Worm (Caenorhabditis elegans): ENCODE results near the gene grl-12.

grl-12 gene

ce11 chrV:8665765-8666164, 29.0 kb upstream of the grl-12 start, which contains the start of gene ZC190.4:
Gene ZC190.4 (plus strand): TSS chrV:8666065.
- TF ChIP-seq efl-1 (optimal IDR thresholded peaks at IDR 0.05) (no peak), efl-1 (GFP tag; optimal IDR thresholded peaks at IDR 0.05 in 1 of 2) (peak in 1 of 2 experiments; percentile 58), nhr-12 (tag; optimal IDR thresholded peaks at IDR 0.05) (no peak), isw-1 (GFP tag; IDR thresholded peaks at IDR 0.05) (no peak), lin-39 (tag; optimal IDR thresholded peaks at IDR 0.05) (no peak)

DNA sequence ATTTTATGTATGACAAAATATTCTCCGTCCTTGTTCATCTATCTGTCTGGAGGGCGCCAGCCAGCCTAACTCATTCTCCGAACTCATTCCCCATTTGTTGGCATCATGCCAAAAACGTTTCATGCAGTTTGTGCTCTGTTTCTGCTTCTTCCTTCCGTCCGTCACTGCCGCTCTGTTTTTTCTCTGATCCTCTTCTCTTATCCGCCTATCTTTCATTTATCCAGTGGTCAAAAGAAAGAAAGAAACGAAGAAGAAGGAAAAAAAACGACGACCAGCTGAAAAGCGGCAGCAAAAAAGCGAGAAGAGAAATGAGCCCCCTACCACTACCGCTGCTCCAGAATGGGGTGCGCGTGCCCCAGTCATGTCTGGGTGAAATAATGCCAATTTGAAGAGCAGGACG, 26.2 kb upstream of the grl-12 start:
- TF ChIP-seq skn-1 (tag; optimal IDR thresholded peaks at IDR 0.05): no peak
- TF ChIP-seq ceh-63 (GFP tag; optimal IDR thresholded peaks at IDR 0.05): no peak
- no peak for TF ChIP-seq hpl-2 (GFP tag; optimal IDR thresholded peaks at IDR 0.05)
- TF ChIP-seq grh-1 (GFP tag; IDR thresholded peaks at IDR 0.05): no peak
- TF ChIP-seq mab-9 (GFP tag; IDR thresholded peaks at IDR 0.05): no peak
- peak; percentile 70 for TF ChIP-seq fkh-8 (tag; optimal IDR thresholded peaks at IDR 0.05)
- no peak for TF ChIP-seq dpl-1 (GFP tag; optimal IDR thresholded peaks at IDR 0.05)
- TF ChIP-seq pqm-1 (tag; optimal IDR thresholded peaks at IDR 0.05): no peak
- TF ChIP-seq blmp-1 (tag; optimal IDR thresholded peaks at IDR 0.05): no peak
- no peak for TF ChIP-seq rnt-1 (tag; optimal IDR thresholded peaks at IDR 0.05)
- no peak for TF ChIP-seq C04F5.9 (tag; optimal IDR thresholded peaks at IDR 0.05)
- peak; percentile 81 for TF ChIP-seq unc-86 (tag; optimal IDR thresholded peaks at IDR 0.05)
- TF ChIP-seq F16B12.6 (tag; optimal IDR thresholded peaks at IDR 0.05): no peak
- TF ChIP-seq aly-2 (tag; optimal IDR thresholded peaks at IDR 0.05): no peak
- no peak for TF ChIP-seq lin-15B (tag; optimal IDR thresholded peaks at IDR 0.05)
- TF ChIP-seq isw-1 (GFP tag; IDR thresholded peaks at IDR 0.05): no peak
- no peak for TF ChIP-seq elt-2 (tag; optimal IDR thresholded peaks at IDR 0.05)
- no peak for TF ChIP-seq pag-3 (tag; optimal IDR thresholded peaks at IDR 0.05; ENCODE audit: borderline replicate concordance, insufficient read depth)
- TF ChIP-seq egl-27 (tag; optimal IDR thresholded peaks at IDR 0.05): no peak
- TF ChIP-seq hlh-17 (GFP tag; optimal IDR thresholded peaks at IDR 0.05; ENCODE audit: borderline replicate concordance): no peak
- peak in 1 of 2 experiments; percentile 1 for TF ChIP-seq lin-35 (GFP tag; optimal IDR thresholded peaks at IDR 0.05)
- TF ChIP-seq ztf-11 (tag; optimal IDR thresholded peaks at IDR 0.05): no peak
- TF ChIP-seq efl-1 (optimal IDR thresholded peaks at IDR 0.05): peak in 1 of 2 experiments; percentile 16
- TF ChIP-seq efl-1 (GFP tag; optimal IDR thresholded peaks at IDR 0.05 in 1 of 2): peak in 1 of 2 experiments; percentile 51
- peak in 2 of 3 experiments; percentile 14 to 33 for TF ChIP-seq ceh-82 (tag; optimal IDR thresholded peaks at IDR 0.05)
- TF ChIP-seq snu-23 (GFP tag; optimal IDR thresholded peaks at IDR 0.05): peak; percentile 7
- TF ChIP-seq dsc-1 (tag; optimal IDR thresholded peaks at IDR 0.05): peak; percentile 45
- TF ChIP-seq nhr-28 (tag; optimal IDR thresholded peaks at IDR 0.05): no peak
- TF ChIP-seq nhr-20 (tag; optimal IDR thresholded peaks at IDR 0.05): no peak
- TF ChIP-seq unc-130 (tag; optimal IDR thresholded peaks at IDR 0.05): no peak
- no peak for TF ChIP-seq nhr-85 (tag)
- TF ChIP-seq nhr-47 (tag; optimal IDR thresholded peaks at IDR 0.05): peak; percentile 40
- peak; percentile 67 for TF ChIP-seq nhr-71 (tag; optimal IDR thresholded peaks at IDR 0.05)
- TF ChIP-seq hlh-4 (tag; optimal IDR thresholded peaks at IDR 0.05): no peak
- TF ChIP-seq elt-3 (tag; optimal IDR thresholded peaks at IDR 0.05): no peak
- TF ChIP-seq mdl-1 (tag; optimal IDR thresholded peaks at IDR 0.05): no peak
- TF ChIP-seq pax-3 (tag; optimal IDR thresholded peaks at IDR 0.05): no peak
- no peak for TF ChIP-seq nhr-237 (tag; optimal IDR thresholded peaks at IDR 0.05)
- TF ChIP-seq efl-3 (GFP tag; optimal IDR thresholded peaks at IDR 0.05): no peak
- TF ChIP-seq mep-1 (tag; optimal IDR thresholded peaks at IDR 0.05): peak; percentile 18
- no peak for TF ChIP-seq fkh-4 (tag; optimal IDR thresholded peaks at IDR 0.05; ENCODE audit: borderline replicate concordance)
- peak; percentile 43 for TF ChIP-seq tbx-2 (tag; optimal IDR thresholded peaks at IDR 0.05)
- TF ChIP-seq unc-30 (tag; optimal IDR thresholded peaks at IDR 0.05): no peak
- no peak for TF ChIP-seq nhr-84 (tag; optimal IDR thresholded peaks at IDR 0.05)
- no peak for TF ChIP-seq nhr-77 (tag; optimal IDR thresholded peaks at IDR 0.05)
- no peak for TF ChIP-seq C16A3.4 (tag; optimal IDR thresholded peaks at IDR 0.05)
- TF ChIP-seq jun-1 (tag; optimal IDR thresholded peaks at IDR 0.05): no peak
- peak; percentile 10 for TF ChIP-seq irx-1 (tag; optimal IDR thresholded peaks at IDR 0.05)
- TF ChIP-seq alr-1 (tag; optimal IDR thresholded peaks at IDR 0.05; ENCODE audit: borderline replicate concordance): no peak
